Worm (Caenorhabditis elegans) whole organism, dauer: ENCODE data around the gene tbx-34.

Source experiments
- unc-62 ChIP-seq: sonication (generic microtip); optimal IDR thresholded peaks from 2 replicates; lab custom pipeline; 2017; ENCODE audit warnings: missing biosample characterization, missing genetic modification reagents, missing genetic modification characterization

The tbx-34 gene

ce11 chrIII:11218150-11218841 is at the start of gene tbx-34, which contains the start of gene wht-8:
Gene tbx-34, minus strand, starts transcription at chrIII:11218250.
Gene wht-8, plus strand, starts transcription at chrIII:11218791.
- no peak for TF ChIP-seq unc-62

- TF ChIP-seq unc-62: no peak
Observed at ce11 chrIII:11267372-11267771, 49.3 kb upstream of the tbx-34 start.

ce11 chrIII:11262089-11262488 is 44.0 kb upstream of the tbx-34 start:
- TF ChIP-seq unc-62: no peak

ce11 chrIII:11255072-11255471 is 37.0 kb upstream of the tbx-34 start:
- TF ChIP-seq unc-62: no peak

- TF ChIP-seq unc-62: no peak
Observed at ce11 chrIII:11251718-11252441, 33.8 kb upstream of the tbx-34 start, which contains the start of gene Y47D3A.32. Gene Y47D3A.32, plus strand, starts transcription at chrIII:11252391.

- TF ChIP-seq unc-62: no peak
Observed at ce11 chrIII:11248897-11249296, 30.8 kb upstream of the tbx-34 start.

ce11 chrIII:11246588-11246987 is 28.5 kb upstream of the tbx-34 start:
- TF ChIP-seq unc-62: no peak

ce11 chrIII:11244820-11245219 is 26.8 kb upstream of the tbx-34 start, which contains the start of gene rsks-1:
Gene rsks-1, plus strand, starts transcription at chrIII:11245120.
- TF ChIP-seq unc-62: no peak

ce11 chrIII:11244338-11244737 is 26.3 kb upstream of the tbx-34 start:
- TF ChIP-seq unc-62: no peak

- no peak for TF ChIP-seq unc-62
Observed at ce11 chrIII:11243421-11243820, 25.4 kb upstream of the tbx-34 start.

- TF ChIP-seq unc-62: no peak
Observed at ce11 chrIII:11241583-11242187, 23.6 kb upstream of the tbx-34 start.

ce11 chrIII:11240776-11241175 is 22.7 kb upstream of the tbx-34 start:
- no peak for TF ChIP-seq unc-62

ce11 chrIII:11238790-11239189 is 20.7 kb upstream of the tbx-34 start:
- no peak for TF ChIP-seq unc-62

- TF ChIP-seq unc-62: no peak
Observed at ce11 chrIII:11238309-11238708, 20.3 kb upstream of the tbx-34 start.

- TF ChIP-seq unc-62: no peak
Observed at ce11 chrIII:11237741-11238140, 19.7 kb upstream of the tbx-34 start.

ce11 chrIII:11236788-11237187 is 18.7 kb upstream of the tbx-34 start, which contains the start of the genes Y47D3A.14 and aakb-2:
Gene Y47D3A.14, minus strand, starts transcription at chrIII:11236868.
Gene aakb-2, plus strand, starts transcription at chrIII:11237143.
- TF ChIP-seq unc-62: no peak

ce11 chrIII:11234742-11235141 is 16.7 kb upstream of the tbx-34 start, which contains the start of gene Y47D3A.34:
Gene Y47D3A.34, minus strand, starts transcription at chrIII:11234861.
- TF ChIP-seq unc-62: no peak
